Fruit fly (Drosophila melanogaster) whole organism: ENCODE results near the gene CG46399.

Source experiments
- CG8478 ChIP-seq: fragments of >200 bp; optimal IDR thresholded peaks from 2 replicates; lab custom pipeline; 2018; ENCODE audit warnings: inconsistent platforms
- Dll ChIP-seq: fragments of >200 bp; optimal IDR thresholded peaks from 2 replicates; lab custom pipeline; 2017
- EcR ChIP-seq, 2 experiments: fragments of >200 bp; optimal IDR thresholded peaks; 2 replicates each; lab custom pipeline; 2017; ENCODE audit warnings: missing biosample characterization in 2 of 2, missing genetic modification characterization in 2 of 2, missing genetic modification reagents in 2 of 2
- pan ChIP-seq: fragments of >200 bp; optimal IDR thresholded peaks from 2 replicates; lab custom pipeline; 2017
- psq ChIP-seq: fragments of >200 bp; optimal IDR thresholded peaks from 2 replicates; lab custom pipeline; 2017
- usp ChIP-seq: fragments of >200 bp; optimal IDR thresholded peaks from 2 replicates; lab custom pipeline; 2017; ENCODE audit warnings: missing biosample characterization, missing genetic modification characterization, mixed read lengths

CG46399 gene

DNA sequence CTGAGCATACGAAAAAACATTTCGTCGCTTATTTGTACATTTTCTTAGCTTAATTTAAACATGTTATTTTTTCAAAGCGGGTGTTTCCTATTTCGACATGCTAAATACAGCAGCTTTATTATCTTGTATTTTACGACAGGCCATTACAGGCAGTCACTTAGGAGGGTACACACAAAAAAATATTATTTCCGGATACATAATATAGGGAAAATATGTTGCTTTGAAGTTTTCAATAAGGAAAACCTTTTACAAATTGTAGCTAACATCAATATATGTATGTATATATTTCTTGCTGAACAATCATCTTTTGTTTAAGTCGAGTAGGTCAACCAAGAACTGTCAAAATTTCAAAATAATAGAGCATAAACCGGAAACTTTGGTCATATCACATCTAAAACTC lies at the start of gene CG46399:
TSS of gene CG46399 (plus strand) at position 301 of the 400 bp plus-strand sequence.
- TF ChIP-seq usp (GFP tag; lab: Kevin White, UChicago) = no peak
- no peak for TF ChIP-seq Dll (lab: Kevin White, UChicago)
- no peak for TF ChIP-seq CG8478
- no peak for TF ChIP-seq EcR (GFP tag; optimal IDR thresholded peaks at IDR 0.05; lab: Kevin White, UChicago)
- TF ChIP-seq pan = no peak
- TF ChIP-seq psq (lab: Kevin White, UChicago) = no peak

DNA sequence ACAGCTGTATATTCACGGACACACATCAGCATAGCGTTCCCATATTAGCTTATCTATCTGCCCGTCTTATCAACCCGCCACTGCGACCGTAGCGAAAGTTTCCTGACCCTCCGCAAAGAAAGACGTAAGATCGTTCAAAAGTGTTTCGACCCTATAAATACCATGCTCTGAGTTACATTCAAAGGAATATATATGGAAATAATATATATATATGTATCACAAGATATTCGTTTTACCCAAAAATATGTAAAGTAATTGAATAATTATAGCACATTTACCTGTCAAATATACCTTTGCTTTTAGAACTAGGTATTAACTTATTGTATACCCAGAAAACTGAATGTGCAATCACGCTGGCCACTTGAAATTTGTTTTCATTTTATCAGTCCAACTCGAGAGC lies 48.6 kb upstream of the CG46399 start:
- TF ChIP-seq EcR (GFP tag; optimal IDR thresholded peaks at IDR 0.05; lab: Kevin White, UChicago) (no peak), CG8478 (no peak), usp (GFP tag; lab: Kevin White, UChicago) (no peak), pan (no peak), psq (lab: Kevin White, UChicago) (no peak), Dll (lab: Kevin White, UChicago) (no peak)

DNA sequence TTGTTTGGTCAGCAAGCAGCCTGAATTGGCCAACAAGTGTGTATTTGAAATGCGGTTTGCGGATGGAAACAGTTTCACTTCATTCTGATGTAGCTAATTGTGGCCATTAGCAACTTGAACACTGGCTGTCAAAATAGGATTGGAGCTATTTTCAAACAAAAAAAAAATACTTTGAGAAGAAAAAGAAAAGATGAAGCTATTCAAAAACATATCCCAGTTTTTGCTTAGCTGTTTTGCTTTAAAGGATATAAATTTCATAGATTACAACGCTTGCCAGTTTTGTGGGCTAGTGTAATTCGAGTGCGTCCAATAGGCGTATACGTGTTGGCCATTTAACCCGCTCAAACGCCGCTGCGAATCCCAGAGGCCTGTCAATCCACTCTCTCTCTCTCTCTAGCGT lies 46.8 kb upstream of the CG46399 start:
- TF ChIP-seq usp (GFP tag; lab: Kevin White, UChicago) (no peak), EcR (GFP tag; optimal IDR thresholded peaks at IDR 0.05; lab: Kevin White, UChicago) (no peak), CG8478 (no peak), Dll (lab: Kevin White, UChicago) (no peak), psq (lab: Kevin White, UChicago) (no peak), pan (no peak)

DNA sequence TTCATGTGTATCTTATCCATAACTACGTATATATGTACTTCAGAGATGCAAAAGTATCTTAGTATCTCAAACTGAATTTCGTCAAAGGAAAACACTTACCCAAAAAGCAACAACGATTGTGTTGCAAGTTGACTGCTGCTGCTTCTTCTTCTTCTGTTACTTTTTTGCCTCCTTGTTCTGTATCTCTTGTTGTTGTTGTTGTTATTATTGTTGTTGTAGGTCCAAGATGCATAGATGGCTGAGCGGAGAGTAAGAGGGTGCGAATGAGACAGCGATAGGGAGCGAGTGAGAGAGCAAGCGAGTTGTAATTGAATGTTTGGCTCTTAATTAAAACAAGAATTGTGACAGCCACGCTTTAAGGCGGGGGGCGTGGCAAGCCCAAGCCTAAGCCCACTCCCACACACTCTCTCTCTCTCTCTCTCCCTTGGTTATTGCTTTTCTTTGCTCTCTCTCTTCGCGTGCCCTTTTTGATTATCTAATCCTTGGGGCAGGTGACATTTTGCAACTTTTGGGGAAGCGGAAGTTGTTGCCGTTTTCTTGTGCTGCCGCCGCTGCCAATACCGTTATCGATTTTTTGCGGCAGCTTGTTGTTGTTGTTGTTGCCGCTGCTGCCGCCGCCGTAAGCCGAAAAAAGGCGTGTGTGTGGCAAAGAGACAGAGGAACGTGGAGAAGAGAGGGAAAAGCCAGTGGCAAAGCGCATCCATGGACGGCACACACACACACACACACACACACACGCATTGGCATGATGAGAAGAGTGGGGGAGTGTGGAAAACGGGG lies 34.2 kb upstream of the CG46399 start:
- TF ChIP-seq psq (lab: Kevin White, UChicago) (no peak), Dll (lab: Kevin White, UChicago) (no peak), CG8478 (no peak), EcR (GFP tag; optimal IDR thresholded peaks at IDR 0.05; lab: Kevin White, UChicago) (no peak), pan (no peak), usp (GFP tag; lab: Kevin White, UChicago) (no peak)

DNA sequence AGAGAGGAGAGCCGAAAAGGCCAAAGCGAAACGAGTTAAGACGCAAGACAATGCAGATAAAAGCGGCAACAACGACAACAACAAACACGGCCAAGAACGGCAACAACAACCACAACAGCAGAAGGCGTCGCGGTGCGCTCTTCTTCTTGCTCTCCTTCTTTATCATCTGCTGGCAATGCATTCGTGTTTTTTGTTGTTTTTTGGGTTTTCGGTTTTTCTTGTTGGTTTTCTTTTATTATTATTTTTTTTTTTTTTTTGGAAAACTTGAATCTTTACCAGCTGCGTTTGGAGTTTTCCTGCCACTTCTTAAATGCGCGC lies 33.6 kb upstream of the CG46399 start:
- TF ChIP-seq pan = no peak
- TF ChIP-seq EcR (GFP tag; optimal IDR thresholded peaks at IDR 0.05; lab: Kevin White, UChicago) = no peak
- TF ChIP-seq usp (GFP tag; lab: Kevin White, UChicago) = no peak
- no peak for TF ChIP-seq CG8478
- no peak for TF ChIP-seq Dll (lab: Kevin White, UChicago)
- no peak for TF ChIP-seq psq (lab: Kevin White, UChicago)

DNA sequence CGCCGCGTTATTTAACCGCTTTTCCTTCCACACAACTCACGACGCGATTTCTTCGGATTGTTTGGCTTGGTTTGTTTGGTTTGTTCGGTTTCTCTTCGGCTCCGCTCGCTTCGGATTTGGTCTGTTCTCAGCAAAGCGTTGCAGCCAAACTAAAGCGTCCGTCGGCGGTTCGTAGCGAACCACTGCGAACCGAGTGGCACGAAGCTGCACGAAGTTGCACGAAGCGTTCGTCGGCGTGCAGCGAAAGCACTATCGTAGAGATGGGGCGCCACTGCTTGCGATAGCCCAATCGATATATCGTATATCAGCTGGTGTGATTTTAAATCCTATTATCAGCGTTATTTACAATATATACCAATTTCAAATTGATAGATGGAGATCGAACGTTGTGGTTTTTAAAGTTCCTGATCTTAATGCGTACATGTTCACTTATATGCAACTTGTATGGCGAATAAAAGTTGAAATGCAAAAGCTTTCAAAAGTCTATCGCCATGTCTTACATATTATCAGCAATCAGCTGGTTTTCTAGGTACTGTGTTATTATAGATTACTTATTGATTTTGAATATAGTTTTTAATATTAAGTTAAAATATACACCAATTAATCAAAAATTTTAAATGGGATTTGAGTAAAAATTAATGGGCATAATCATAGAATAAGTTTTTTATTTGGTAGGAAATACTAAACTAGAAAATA lies 33.0 kb upstream of the CG46399 start, which contains the start of gene rut:
TSS of gene rut (minus strand) at position 152 of the 696 bp plus-strand sequence.
- TF ChIP-seq EcR (GFP tag; optimal IDR thresholded peaks at IDR 0.05; lab: Kevin White, UChicago) (no peak), psq (lab: Kevin White, UChicago) (no peak), CG8478 (no peak), Dll (lab: Kevin White, UChicago) (no peak), pan (no peak), usp (GFP tag; lab: Kevin White, UChicago) (no peak)

DNA sequence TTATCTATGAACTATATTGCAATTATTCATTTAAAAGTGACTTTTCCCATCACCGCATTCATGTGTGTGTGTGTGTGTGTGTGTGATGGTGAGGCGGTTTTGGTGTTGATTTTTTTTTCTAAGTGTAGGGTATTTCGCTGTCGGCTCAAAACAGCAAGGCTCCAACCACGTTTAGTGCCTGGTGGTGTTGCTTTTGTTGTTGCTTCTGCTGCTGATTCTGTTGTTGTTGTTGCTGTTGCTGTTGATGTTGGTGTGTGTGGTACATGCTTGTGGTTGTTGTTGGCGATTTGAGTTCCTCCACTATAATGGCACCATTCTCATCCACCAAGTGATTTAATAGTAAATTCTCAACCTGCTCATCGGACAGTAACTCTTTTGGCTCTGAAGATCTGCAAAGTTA lies 31.4 kb upstream of the CG46399 start:
- TF ChIP-seq pan (no peak), Dll (lab: Kevin White, UChicago) (no peak), usp (GFP tag; lab: Kevin White, UChicago) (no peak)

DNA sequence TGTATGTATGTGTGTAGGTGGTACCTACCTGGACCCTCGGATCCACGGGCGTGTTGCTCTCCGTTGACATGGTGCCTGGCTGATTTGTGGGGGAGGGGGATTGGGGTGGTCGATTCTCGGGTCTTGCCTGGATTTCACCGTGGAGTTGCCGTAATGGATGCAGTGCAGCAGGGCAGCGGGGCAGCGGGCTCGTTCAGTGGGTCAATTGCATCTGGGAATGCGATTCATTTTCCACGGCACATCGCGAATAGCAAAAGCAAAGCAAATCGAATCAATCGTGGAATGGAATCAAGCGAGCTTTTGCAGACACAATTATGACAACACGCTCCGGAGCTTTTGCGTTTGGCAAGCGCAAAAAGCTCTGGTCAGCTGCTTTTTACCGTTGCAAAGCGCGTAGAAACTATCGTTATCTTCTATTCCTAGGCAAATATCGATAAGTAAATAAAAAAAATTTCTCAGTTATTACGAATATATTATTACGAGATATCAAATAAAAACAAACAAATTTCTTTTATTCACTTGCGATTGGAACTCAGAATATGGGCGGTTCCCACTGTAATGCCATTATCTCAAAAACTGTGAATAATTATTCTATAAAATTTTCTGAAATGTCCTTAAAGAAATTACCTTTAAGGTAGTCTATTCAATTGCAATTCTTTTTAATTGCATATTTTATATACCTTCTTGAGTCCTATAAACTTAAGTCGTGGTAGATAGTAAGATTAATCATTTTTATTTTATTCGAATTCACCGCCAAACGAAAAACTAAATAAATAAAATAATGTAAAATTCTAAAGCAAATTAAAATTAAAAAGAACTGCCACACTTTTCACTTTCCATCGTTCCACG lies 27.1 kb upstream of the CG46399 start, which contains the start of gene CG14408:
TSS of gene CG14408 (minus strand) at position 321 of the 849 bp plus-strand sequence.
- TF ChIP-seq EcR (GFP tag; optimal IDR thresholded peaks at IDR 0.05; lab: Kevin White, UChicago) (no peak), usp (GFP tag; lab: Kevin White, UChicago) (no peak), CG8478 (no peak)

DNA sequence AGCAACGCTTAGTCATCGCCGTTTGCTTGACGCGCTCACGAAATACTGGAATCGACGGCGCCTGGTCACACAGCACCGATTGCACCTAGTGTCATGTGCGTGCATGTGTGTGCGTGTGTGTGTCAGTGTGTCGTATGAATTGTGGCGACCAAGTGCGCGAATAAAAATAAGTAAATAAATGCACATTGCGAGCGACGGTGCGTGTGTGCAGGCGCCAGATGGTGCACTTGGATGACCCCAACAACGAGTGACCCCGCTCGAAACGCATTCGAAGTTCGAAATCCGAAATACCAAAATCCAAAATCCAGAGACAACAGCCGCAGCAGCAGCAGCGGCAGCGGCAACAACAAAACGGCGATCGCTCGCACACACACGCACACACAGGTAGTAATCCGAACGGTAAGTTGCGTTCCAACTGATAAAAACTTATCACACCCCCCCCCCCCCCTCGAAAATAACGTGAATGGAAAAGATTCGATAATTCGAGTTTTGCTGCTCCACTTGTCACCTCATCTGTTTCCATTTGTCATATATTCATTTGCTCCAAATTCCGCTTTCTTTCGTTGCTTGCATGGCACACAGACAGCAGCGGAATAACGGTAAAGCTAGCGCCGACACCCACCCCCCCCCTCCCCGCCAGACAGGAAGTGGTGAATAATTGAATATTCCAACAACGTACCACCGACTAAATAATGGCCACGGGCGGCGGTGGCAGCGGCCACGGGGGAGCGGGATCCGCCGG lies 26.3 kb upstream of the CG46399 start, which contains the start of gene CG14411:
TSS of gene CG14411 (plus strand) at position 86 of the 742 bp plus-strand sequence.
- TF ChIP-seq usp (GFP tag; lab: Kevin White, UChicago) = no peak

DNA sequence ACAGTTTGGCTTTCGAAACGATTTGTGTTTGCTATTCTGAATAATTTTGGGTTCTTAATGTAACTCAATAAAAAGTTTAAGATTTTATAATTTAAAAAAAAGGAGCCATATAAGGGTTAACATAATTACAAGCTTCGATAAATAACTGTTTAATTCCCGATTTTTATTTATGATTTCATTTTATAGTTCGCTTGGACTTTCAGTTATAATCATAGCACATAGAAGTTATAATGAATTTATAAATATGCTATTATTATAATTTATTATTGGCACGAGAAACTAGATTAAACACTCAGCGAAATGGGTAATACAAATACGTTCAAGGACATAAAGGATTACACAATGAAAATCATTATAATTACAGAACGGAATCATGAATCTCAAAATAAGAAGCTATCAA lies 22.6 kb upstream of the CG46399 start, which contains the start of gene CG14410:
TSS of gene CG14410 (plus strand) at position 301 of the 400 bp plus-strand sequence.
- TF ChIP-seq EcR (GFP tag; optimal IDR thresholded peaks at IDR 0.05; lab: Kevin White, UChicago) = no peak

DNA sequence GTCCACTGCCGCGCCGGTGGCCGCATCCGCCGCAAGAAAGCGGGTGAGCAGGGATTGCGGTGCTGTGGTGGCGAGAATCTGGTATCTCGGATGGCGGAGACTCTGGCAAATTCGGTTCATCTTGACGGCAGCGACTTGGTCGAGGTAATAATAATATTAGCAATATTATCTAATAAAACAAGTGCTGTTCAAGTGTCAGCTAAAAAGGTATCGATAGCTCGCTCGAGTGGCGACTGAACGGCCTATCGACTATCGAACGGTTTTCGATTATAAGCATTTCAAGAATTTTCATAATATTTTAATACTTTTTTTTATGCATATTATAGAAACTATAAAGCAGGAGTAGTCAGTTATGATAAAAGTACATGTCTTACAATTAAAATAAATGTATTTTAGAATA lies 21.1 kb upstream of the CG46399 start, which contains the start of gene Grx5:
TSS of gene Grx5 (minus strand) at position 216 of the 400 bp plus-strand sequence.
- no peak for TF ChIP-seq Dll (lab: Kevin White, UChicago)
- TF ChIP-seq CG8478 = no peak
- TF ChIP-seq usp (GFP tag; lab: Kevin White, UChicago) = no peak
- no peak for TF ChIP-seq pan
- no peak for TF ChIP-seq psq (lab: Kevin White, UChicago)
- no peak for TF ChIP-seq EcR (GFP tag; optimal IDR thresholded peaks at IDR 0.05; lab: Kevin White, UChicago)
